Worm (Caenorhabditis elegans) whole organism, L3 larva: ENCODE measurements around the gene C45G9.2.

Source experiments
- aly-2 ChIP-seq: fragments of 150-350 bp; optimal IDR thresholded peaks from 2 replicates; lab custom pipeline; 2014; ENCODE audit warnings: missing biosample characterization, missing genetic modification characterization
- ama-1 ChIP-seq: fragments of 150-350 bp; optimal IDR thresholded peaks from 2 replicates; lab custom pipeline; 2018
- ceh-16 ChIP-seq: sonication (generic microtip); optimal IDR thresholded peaks from 2 replicates; lab custom pipeline; 2017; ENCODE audit warnings: missing biosample characterization, missing genetic modification characterization
- ceh-28 ChIP-seq: fragments of 150-350 bp; optimal IDR thresholded peaks from 2 replicates; lab custom pipeline; 2014; ENCODE audit warnings: missing biosample characterization, missing genetic modification reagents, missing genetic modification characterization
- ceh-82 ChIP-seq: fragments of 150-350 bp; optimal IDR thresholded peaks from 2 replicates; lab custom pipeline; 2014; ENCODE audit warnings: missing biosample characterization, missing genetic modification characterization
- ceh-9 ChIP-seq: sonication (generic microtip); optimal IDR thresholded peaks from 2 replicates; lab custom pipeline; 2018; ENCODE audit warnings: missing biosample characterization, missing genetic modification characterization
- egl-27 ChIP-seq: sonication (generic microtip); optimal IDR thresholded peaks from 4 replicates; lab custom pipeline; 2017; ENCODE audit warnings: missing biosample characterization, missing genetic modification reagents, missing genetic modification characterization
- elt-1 ChIP-seq: fragments of 150-350 bp; optimal IDR thresholded peaks from 2 replicates; lab custom pipeline; 2014; ENCODE audit warnings: missing biosample characterization, missing genetic modification characterization
- elt-2 ChIP-seq: sonication (generic microtip); optimal IDR thresholded peaks from 2 replicates; lab custom pipeline; 2016; ENCODE audit warnings: missing genetic modification reagents, mild to moderate bottlenecking, missing genetic modification characterization, missing compliant biosample characterization
- fkh-2 ChIP-seq: fragments of 150-350 bp; optimal IDR thresholded peaks from 2 replicates; lab custom pipeline; 2014; ENCODE audit warnings: missing biosample characterization, missing genetic modification reagents, missing genetic modification characterization
- fos-1 ChIP-seq: fragments of 150-350 bp; optimal IDR thresholded peaks from 2 replicates; lab custom pipeline; 2014; ENCODE audit warnings: missing biosample characterization, missing genetic modification characterization
- hmg-11 ChIP-seq: sonication (generic microtip); optimal IDR thresholded peaks from 2 replicates; lab custom pipeline; 2016; ENCODE audit warnings: missing genetic modification characterization, missing compliant biosample characterization
- jun-1 ChIP-seq: fragments of 150-350 bp; optimal IDR thresholded peaks from 2 replicates; lab custom pipeline; 2014; ENCODE audit warnings: missing biosample characterization, missing genetic modification reagents, missing genetic modification characterization
- lin-15B ChIP-seq: fragments of 150-350 bp; optimal IDR thresholded peaks from 2 replicates; lab custom pipeline; 2014; ENCODE audit warnings: missing biosample characterization, missing genetic modification characterization
- lin-39 ChIP-seq: fragments of 150-350 bp; optimal IDR thresholded peaks from 2 replicates; lab custom pipeline; 2018; ENCODE audit warnings: missing biosample characterization, missing genetic modification reagents, missing genetic modification characterization
- lsy-12 ChIP-seq: sonication (generic microtip); optimal IDR thresholded peaks from 2 replicates; lab custom pipeline; 2016; ENCODE audit warnings: mild to moderate bottlenecking, missing genetic modification characterization, missing compliant biosample characterization
- mdl-1 ChIP-seq: fragments of 150-350 bp; optimal IDR thresholded peaks from 2 replicates; lab custom pipeline; 2014; ENCODE audit warnings: missing biosample characterization, missing genetic modification characterization
- mml-1 ChIP-seq: fragments of 150-350 bp; sonication (generic microtip); optimal IDR thresholded peaks from 3 replicates; lab custom pipeline; 2014; ENCODE audit warnings: missing biosample characterization, missing genetic modification characterization
- nfya-1 ChIP-seq: sonication (generic microtip); optimal IDR thresholded peaks from 2 replicates; lab custom pipeline; 2017; ENCODE audit warnings: missing genetic modification characterization, mild to moderate bottlenecking, missing compliant biosample characterization, antibody characterized with exemption, moderate library complexity; ENCODE audit not compliant: insufficient read depth
- nhr-11 ChIP-seq: fragments of 150-350 bp; optimal IDR thresholded peaks from 2 replicates; lab custom pipeline; 2014; ENCODE audit warnings: missing biosample characterization, missing genetic modification characterization
- nhr-12 ChIP-seq: fragments of 150-350 bp; optimal IDR thresholded peaks from 2 replicates; lab custom pipeline; 2014; ENCODE audit warnings: missing biosample characterization, missing genetic modification characterization
- nhr-23 ChIP-seq: fragments of 150-350 bp; optimal IDR thresholded peaks from 2 replicates; lab custom pipeline; 2014; ENCODE audit warnings: missing biosample characterization, missing genetic modification reagents, missing genetic modification characterization
- nhr-237 ChIP-seq: fragments of 150-350 bp; optimal IDR thresholded peaks from 2 replicates; lab custom pipeline; 2014; ENCODE audit warnings: missing biosample characterization, missing genetic modification characterization
- nhr-25 ChIP-seq: sonication (generic microtip); optimal IDR thresholded peaks from 2 replicates; lab custom pipeline; 2017; ENCODE audit warnings: missing biosample characterization, missing genetic modification characterization
- nhr-28 ChIP-seq: fragments of 150-350 bp; optimal IDR thresholded peaks from 2 replicates; lab custom pipeline; 2014; ENCODE audit warnings: missing biosample characterization, missing genetic modification characterization
- nhr-43 ChIP-seq: sonication (generic microtip); optimal IDR thresholded peaks from 2 replicates; lab custom pipeline; 2016; ENCODE audit warnings: mild to moderate bottlenecking, missing genetic modification characterization, missing compliant biosample characterization; ENCODE audit not compliant: poor library complexity, severe bottlenecking
- nhr-67 ChIP-seq: fragments of 150-350 bp; optimal IDR thresholded peaks from 2 replicates; lab custom pipeline; 2014; ENCODE audit warnings: missing biosample characterization, missing genetic modification characterization
- nhr-76 ChIP-seq: fragments of 150-350 bp; sonication (generic microtip); optimal IDR thresholded peaks from 5 replicates; lab custom pipeline; 2014; ENCODE audit warnings: missing biosample characterization, missing genetic modification characterization
- nhr-77 ChIP-seq: fragments of 150-350 bp; optimal IDR thresholded peaks from 2 replicates; lab custom pipeline; 2014; ENCODE audit warnings: missing biosample characterization, missing genetic modification characterization
- pha-4 ChIP-seq: fragments of 150-350 bp; optimal IDR thresholded peaks from 2 replicates; lab custom pipeline; 2014; ENCODE audit warnings: missing biosample characterization, missing genetic modification reagents, missing genetic modification characterization
- pqm-1 ChIP-seq: fragments of 150-350 bp; optimal IDR thresholded peaks from 2 replicates; lab custom pipeline; 2017; ENCODE audit warnings: missing biosample characterization, missing genetic modification characterization, inconsistent platforms
- sea-2 ChIP-seq: fragments of 150-350 bp; sonication (generic microtip); optimal IDR thresholded peaks from 4 replicates; lab custom pipeline; 2014; ENCODE audit warnings: missing biosample characterization, missing genetic modification reagents, missing genetic modification characterization
- skn-1 ChIP-seq: fragments of 150-350 bp; optimal IDR thresholded peaks from 2 replicates; lab custom pipeline; 2014; ENCODE audit warnings: missing biosample characterization, missing genetic modification characterization
- snpc-4 ChIP-seq: fragments of 150-350 bp; optimal IDR thresholded peaks from 2 replicates; lab custom pipeline; 2014; ENCODE audit warnings: missing biosample characterization, missing genetic modification characterization
- tbx-2 ChIP-seq: sonication (generic microtip); optimal IDR thresholded peaks from 2 replicates; lab custom pipeline; 2016; ENCODE audit warnings: mild to moderate bottlenecking, missing genetic modification characterization, missing compliant biosample characterization
- unc-39 ChIP-seq: sonication (generic microtip); optimal IDR thresholded peaks from 4 replicates; lab custom pipeline; 2017; ENCODE audit warnings: missing biosample characterization, missing genetic modification characterization
- ztf-11 ChIP-seq: fragments of 150-350 bp; optimal IDR thresholded peaks from 2 replicates; lab custom pipeline; 2014; ENCODE audit warnings: missing biosample characterization, missing genetic modification characterization
- ztf-4 ChIP-seq: fragments of 150-350 bp; optimal IDR thresholded peaks from 2 replicates; lab custom pipeline; 2014; ENCODE audit warnings: missing biosample characterization, missing genetic modification characterization

Gene C45G9.2

ce11 chrIII:5023642-5024041, 45.2 kb upstream of the C45G9.2 start:
- TF ChIP-seq lsy-12 (no peak), ama-1 (lab: Kevin White, UChicago) (peak; percentile 16), pha-4 (tag; lab: Kevin White, UChicago) (no peak)

ce11 chrIII:5024393-5024964, 44.4 kb upstream of the C45G9.2 start, which contains the start of gene pcf-11:
Gene pcf-11 (plus strand): TSS chrIII:5024914.
- TF ChIP-seq nhr-12 (tag; lab: Kevin White, UChicago) (no peak), nfya-1 (peak; percentile 87), egl-27 (tag; lab: Kevin White, UChicago) (no peak), ceh-28 (peak; percentile 81), nhr-23 (tag; lab: Kevin White, UChicago) (peak; percentile 34), unc-39 (tag; lab: Kevin White, UChicago) (no peak), nhr-11 (tag; lab: Kevin White, UChicago) (no peak), mml-1 (tag; lab: Kevin White, UChicago) (no peak), tbx-2 (tag; lab: Kevin White, UChicago) (no peak), nhr-25 (tag; lab: Kevin White, UChicago) (peak; percentile 28), pha-4 (tag; lab: Kevin White, UChicago) (peak; percentile 77), lin-15B (tag; lab: Kevin White, UChicago) (peak; percentile 80), snpc-4 (tag; lab: Kevin White, UChicago) (no peak), ama-1 (lab: Kevin White, UChicago) (peak; percentile 31), jun-1 (tag; lab: Kevin White, UChicago) (no peak), lin-39 (tag; lab: Kevin White, UChicago) (peak; percentile 86), pqm-1 (tag; lab: Kevin White, UChicago) (peak; percentile 6), nhr-28 (tag; lab: Kevin White, UChicago) (no peak), hmg-11 (tag; lab: Kevin White, UChicago) (peak; percentile 56), aly-2 (tag; lab: Kevin White, UChicago) (no peak), nhr-43 (peak; percentile 42), sea-2 (GFP tag; lab: Kevin White, UChicago) (peak; percentile 3), ztf-11 (tag; lab: Kevin White, UChicago) (no peak), elt-2 (tag; lab: Kevin White, UChicago) (peak; percentile 41), mdl-1 (tag; lab: Kevin White, UChicago) (peak; percentile 20), skn-1 (tag; lab: Kevin White, UChicago) (peak; percentile 3), ceh-9 (no peak)

DNA sequence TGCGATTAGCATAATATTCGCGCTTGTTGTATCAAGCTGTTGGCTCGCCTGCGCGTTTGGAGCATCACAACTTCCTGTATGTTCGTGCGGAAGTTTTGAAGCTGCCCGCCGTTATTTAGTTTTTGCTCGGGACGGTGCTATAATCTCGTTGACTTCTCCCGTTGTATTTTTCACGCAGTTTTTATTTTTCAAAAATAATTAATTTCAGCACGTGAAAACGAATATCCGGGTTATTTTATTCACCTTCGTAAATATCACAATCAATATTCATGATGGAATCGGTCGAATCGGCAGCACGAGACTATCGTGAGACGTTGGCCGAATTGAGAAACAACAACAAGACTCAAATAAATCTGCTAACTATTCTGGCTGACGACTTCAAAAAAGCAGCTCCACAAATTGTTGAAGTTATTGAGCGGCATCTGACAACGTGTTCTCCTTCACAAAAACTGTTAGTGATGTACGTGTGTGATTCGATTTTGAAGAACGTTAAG, 43.7 kb upstream of the C45G9.2 start:
- peak; percentile 71 for TF ChIP-seq pha-4 (tag; lab: Kevin White, UChicago)
- peak; percentile 86 for TF ChIP-seq nhr-43
- TF ChIP-seq nfya-1 = peak; percentile 12
- TF ChIP-seq hmg-11 (tag; lab: Kevin White, UChicago) = no peak
- TF ChIP-seq nhr-67 (tag; lab: Kevin White, UChicago) = no peak
- no peak for TF ChIP-seq pqm-1 (tag; lab: Kevin White, UChicago)
- no peak for TF ChIP-seq egl-27 (tag; lab: Kevin White, UChicago)
- no peak for TF ChIP-seq aly-2 (tag; lab: Kevin White, UChicago)
- no peak for TF ChIP-seq fos-1 (tag; lab: Kevin White, UChicago)
- TF ChIP-seq lsy-12 = peak; percentile 46
- TF ChIP-seq jun-1 (tag; lab: Kevin White, UChicago) = no peak
- TF ChIP-seq nhr-237 = no peak
- no peak for TF ChIP-seq ceh-16 (tag; lab: Kevin White, UChicago)
- no peak for TF ChIP-seq nhr-76 (tag; lab: Kevin White, UChicago)
- peak; percentile 98 for TF ChIP-seq ama-1 (lab: Kevin White, UChicago)
- peak; percentile 16 for TF ChIP-seq nhr-23 (tag; lab: Kevin White, UChicago)
- no peak for TF ChIP-seq lin-39 (tag; lab: Kevin White, UChicago)
- no peak for TF ChIP-seq ceh-28
- TF ChIP-seq ceh-82 (tag; lab: Kevin White, UChicago) = no peak
- TF ChIP-seq ztf-11 (tag; lab: Kevin White, UChicago) = no peak
- peak; percentile 16 for TF ChIP-seq tbx-2 (tag; lab: Kevin White, UChicago)
- TF ChIP-seq ztf-4 (tag; lab: Kevin White, UChicago) = no peak
- peak; percentile 68 for TF ChIP-seq nhr-25 (tag; lab: Kevin White, UChicago)
- no peak for TF ChIP-seq lin-15B (tag; lab: Kevin White, UChicago)
- no peak for TF ChIP-seq nhr-77
- no peak for TF ChIP-seq elt-1 (tag; lab: Kevin White, UChicago)
- TF ChIP-seq fkh-2 (tag; lab: Kevin White, UChicago) = no peak
- peak; percentile 30 for TF ChIP-seq elt-2 (tag; lab: Kevin White, UChicago)
